Fruit fly (Drosophila melanogaster) whole organism, embryonic: ENCODE measurements around the gene Shal.

Experiments used
- Abd-B ChIP-seq: fragments of 200-800 bp; sonication (Bioruptor generic); optimal IDR thresholded peaks from 2 replicates; lab custom pipeline; 2018; ENCODE audit warnings: missing biosample characterization, mild to moderate bottlenecking, missing genetic modification characterization, moderate library complexity
- Atf-2 ChIP-seq: fragments of 200-800 bp; sonication (Bioruptor generic); optimal IDR thresholded peaks from 2 replicates; lab custom pipeline; 2016; ENCODE audit warnings: missing biosample characterization, missing genetic modification characterization
- Atf6 ChIP-seq: fragments of 200-800 bp; sonication (Bioruptor generic); IDR thresholded peaks from 2 replicates; pipeline ENCODE4 v1.3.6; 2022; ENCODE audit warnings: missing biosample characterization, missing genetic modification characterization
- BtbVII ChIP-seq: fragments of 200-800 bp; sonication (Bioruptor generic); optimal IDR thresholded peaks from 3 replicates; lab custom pipeline; 2017; ENCODE audit warnings: missing biosample characterization, mild to moderate bottlenecking, missing genetic modification characterization
- C15 ChIP-seq: fragments of 200-800 bp; sonication (Bioruptor generic); IDR thresholded peaks from 3 replicates; pipeline ENCODE4 v1.3.6; 2022; ENCODE audit warnings: missing biosample characterization, missing genetic modification characterization
- CG13424 ChIP-seq: fragments of 200-800 bp; sonication (Bioruptor generic); optimal IDR thresholded peaks from 2 replicates; lab custom pipeline; 2019; ENCODE audit warnings: missing biosample characterization, mild to moderate bottlenecking, missing genetic modification characterization, moderate library complexity
- CG15269 ChIP-seq: fragments of 200-800 bp; sonication (Bioruptor generic); optimal IDR thresholded peaks from 2 replicates; lab custom pipeline; 2018; ENCODE audit warnings: missing biosample characterization, mild to moderate bottlenecking, missing genetic modification characterization, moderate library complexity
- CG15514 ChIP-seq: fragments of 200-800 bp; sonication (Bioruptor generic); optimal IDR thresholded peaks from 3 replicates; lab custom pipeline; 2017; ENCODE audit warnings: missing biosample characterization, missing genetic modification characterization, mild to moderate bottlenecking, moderate library complexity, missing genetic modification reagents
- CG16779 ChIP-seq: fragments of 200-800 bp; sonication (Bioruptor generic); IDR thresholded peaks from 2 replicates; pipeline ENCODE4 v1.3.6; 2022; ENCODE audit warnings: missing biosample characterization, missing genetic modification characterization
- CG16863 ChIP-seq: fragments of 200-800 bp; sonication (Bioruptor generic); optimal IDR thresholded peaks from 3 replicates; lab custom pipeline; 2016; ENCODE audit warnings: missing biosample characterization, missing genetic modification characterization
- CG17186 ChIP-seq: fragments of 200-800 bp; sonication (Bioruptor generic); optimal IDR thresholded peaks from 3 replicates; lab custom pipeline; 2017; ENCODE audit warnings: missing biosample characterization, missing genetic modification reagents, missing genetic modification characterization
- CG17361 ChIP-seq: fragments of 200-800 bp; sonication (Bioruptor generic); IDR thresholded peaks from 3 replicates; pipeline ENCODE4 v1.3.6; 2022; ENCODE audit warnings: missing biosample characterization, missing genetic modification characterization
- CG17802 ChIP-seq: fragments of 200-800 bp; sonication (Bioruptor generic); optimal IDR thresholded peaks from 2 replicates; lab custom pipeline; 2018; ENCODE audit warnings: missing biosample characterization, mild to moderate bottlenecking, missing genetic modification characterization, moderate library complexity
- CG1792 ChIP-seq: fragments of 200-800 bp; sonication (Bioruptor generic); optimal IDR thresholded peaks from 2 replicates; lab custom pipeline; 2016; ENCODE audit warnings: missing biosample characterization, missing genetic modification characterization
- CG2116 ChIP-seq: fragments of 200-800 bp; sonication (Bioruptor generic); optimal IDR thresholded peaks from 3 replicates; lab custom pipeline; 2018; ENCODE audit warnings: missing biosample characterization, mild to moderate bottlenecking, missing genetic modification characterization
- CG31224 ChIP-seq: fragments of 200-800 bp; sonication (Bioruptor generic); IDR thresholded peaks from 2 replicates; pipeline ENCODE4 v1.3.6; 2022; ENCODE audit warnings: missing biosample characterization, missing genetic modification characterization
- CG32532 ChIP-seq: fragments of 200-800 bp; sonication (Bioruptor generic); IDR thresholded peaks from 2 replicates; pipeline ENCODE4 v1.3.6; 2022; ENCODE audit warnings: missing biosample characterization, missing genetic modification characterization
- CG3281 ChIP-seq: fragments of 200-800 bp; sonication (Bioruptor generic); optimal IDR thresholded peaks from 3 replicates; lab custom pipeline; 2017; ENCODE audit warnings: missing biosample characterization, mild to moderate bottlenecking, missing genetic modification characterization
- CG34422 ChIP-seq: fragments of 200-800 bp; sonication (Bioruptor generic); IDR thresholded peaks from 3 replicates; pipeline ENCODE4 v1.3.6; 2022; ENCODE audit warnings: missing biosample characterization, missing genetic modification characterization
- CG42726 ChIP-seq: fragments of 200-800 bp; sonication (Bioruptor generic); IDR thresholded peaks from 2 replicates; pipeline ENCODE4 v1.3.6; 2022; ENCODE audit warnings: missing biosample characterization, missing genetic modification characterization; ENCODE audit not compliant: partially characterized antibody
- CG4360 ChIP-seq: fragments of 200-800 bp; sonication (Bioruptor generic); IDR thresholded peaks from 2 replicates; pipeline ENCODE4 v1.3.6; 2022; ENCODE audit warnings: missing biosample characterization, missing genetic modification characterization
- CG6272 ChIP-seq: fragments of 200-800 bp; sonication (Bioruptor generic); IDR thresholded peaks from 2 replicates; pipeline ENCODE4 v1.3.6; 2022; ENCODE audit warnings: missing biosample characterization, missing genetic modification characterization
- CG7357 ChIP-seq: fragments of 200-800 bp; sonication (Bioruptor generic); IDR thresholded peaks from 3 replicates; pipeline ENCODE4 v1.3.6; 2022; ENCODE audit warnings: missing biosample characterization, missing genetic modification characterization
- CG8290 ChIP-seq, 3 experiments: fragments of 200-800 bp; sonication (Bioruptor generic); optimal IDR thresholded peaks; 2 replicates each; lab custom pipeline; 2016 to 2019; ENCODE audit warnings: missing biosample characterization in 3 of 3, missing genetic modification characterization in 3 of 3, mild to moderate bottlenecking in 2 of 3, moderate library complexity in 1 of 3
- CG8359 ChIP-seq: fragments of 200-800 bp; sonication (Bioruptor generic); optimal IDR thresholded peaks from 2 replicates; lab custom pipeline; 2017; ENCODE audit warnings: missing biosample characterization, mild to moderate bottlenecking, missing genetic modification characterization, borderline replicate concordance
- CG9797 ChIP-seq: fragments of 200-800 bp; sonication (Bioruptor generic); optimal IDR thresholded peaks from 3 replicates; lab custom pipeline; 2018; ENCODE audit warnings: missing biosample characterization, mild to moderate bottlenecking, missing genetic modification characterization
- CoRest ChIP-seq: fragments of 200-800 bp; sonication (Bioruptor generic); optimal IDR thresholded peaks from 3 replicates; lab custom pipeline; 2018; ENCODE audit warnings: missing biosample characterization, mild to moderate bottlenecking, missing genetic modification characterization, moderate library complexity
- Ets97D ChIP-seq: fragments of 200-800 bp; sonication (Bioruptor generic); optimal IDR thresholded peaks from 3 replicates; lab custom pipeline; 2016; ENCODE audit warnings: missing biosample characterization, missing genetic modification characterization
- Gug ChIP-seq: fragments of 200-800 bp; sonication (Bioruptor generic); IDR thresholded peaks from 4 replicates; pipeline ENCODE4 v1.3.6; 2022; ENCODE audit warnings: missing biosample characterization, missing genetic modification characterization
- H2.0 ChIP-seq: fragments of 200-800 bp; sonication (Bioruptor generic); IDR thresholded peaks from 2 replicates; pipeline ENCODE4 v1.3.6; 2022; ENCODE audit warnings: missing biosample characterization, missing genetic modification characterization
- HmgD ChIP-seq: fragments of 200-800 bp; sonication (Bioruptor generic); optimal IDR thresholded peaks from 3 replicates; lab custom pipeline; 2016; ENCODE audit warnings: missing biosample characterization, missing genetic modification characterization
- MTF-1 ChIP-seq: fragments of 200-800 bp; sonication (Bioruptor generic); optimal IDR thresholded peaks from 2 replicates; lab custom pipeline; 2018; ENCODE audit warnings: missing biosample characterization, mild to moderate bottlenecking, missing genetic modification characterization, borderline replicate concordance
- Mad ChIP-seq: fragments of 200-800 bp; sonication (Bioruptor generic); optimal IDR thresholded peaks from 2 replicates; lab custom pipeline; 2016; ENCODE audit warnings: missing biosample characterization, missing genetic modification characterization
- Opbp ChIP-seq: fragments of 200-800 bp; sonication (Bioruptor generic); IDR thresholded peaks from 3 replicates; pipeline ENCODE4 v1.3.6; 2022; ENCODE audit warnings: missing biosample characterization, missing genetic modification characterization; ENCODE audit not compliant: partially characterized antibody
- Scr ChIP-seq: fragments of 200-800 bp; sonication (Bioruptor generic); IDR thresholded peaks from 2 replicates; pipeline ENCODE4 v1.3.6; 2022; ENCODE audit warnings: missing biosample characterization, missing genetic modification characterization; ENCODE audit not compliant: partially characterized antibody
- Ssrp ChIP-seq: fragments of 200-800 bp; sonication (Bioruptor generic); optimal IDR thresholded peaks from 2 replicates; lab custom pipeline; 2018; ENCODE audit warnings: missing biosample characterization, mild to moderate bottlenecking, missing genetic modification characterization, moderate library complexity
- ab ChIP-seq: fragments of 200-800 bp; sonication (Bioruptor generic); optimal IDR thresholded peaks from 2 replicates; lab custom pipeline; 2016; ENCODE audit warnings: missing biosample characterization, missing genetic modification characterization
- bsh ChIP-seq, 2 experiments: fragments of 200-800 bp; sonication (Bioruptor generic); optimal IDR thresholded peaks; 2 replicates each; lab custom pipeline; 2017 to 2018; ENCODE audit warnings: mild to moderate bottlenecking in 2 of 2, missing biosample characterization in 2 of 2, missing genetic modification characterization in 2 of 2, moderate library complexity in 1 of 2
- eve ChIP-seq, 2 experiments: fragments of >200 bp; optimal IDR thresholded peaks; 2 replicates each; lab custom pipeline; 2017; ENCODE audit warnings: missing biosample characterization in 2 of 2, missing genetic modification characterization in 2 of 2
- ewg ChIP-seq: fragments of 200-800 bp; sonication (Bioruptor generic); optimal IDR thresholded peaks from 3 replicates; lab custom pipeline; 2017; ENCODE audit warnings: mild to moderate bottlenecking, missing biosample characterization, missing genetic modification reagents, missing genetic modification characterization
- grn ChIP-seq: fragments of 200-800 bp; sonication (Bioruptor generic); optimal IDR thresholded peaks from 3 replicates; lab custom pipeline; 2017; ENCODE audit warnings: missing biosample characterization, missing genetic modification characterization
- odd ChIP-seq: fragments of 200-800 bp; sonication (Bioruptor generic); optimal IDR thresholded peaks from 2 replicates; lab custom pipeline; 2017; ENCODE audit warnings: missing biosample characterization, mild to moderate bottlenecking, missing genetic modification characterization
- rib ChIP-seq: fragments of 200-800 bp; sonication (Bioruptor generic); IDR thresholded peaks from 2 replicates; pipeline ENCODE4 v1.3.6; 2022; ENCODE audit warnings: missing biosample characterization, missing genetic modification characterization
- schlank ChIP-seq: fragments of 200-800 bp; sonication (Bioruptor generic); optimal IDR thresholded peaks from 2 replicates; lab custom pipeline; 2018; ENCODE audit warnings: missing biosample characterization, mild to moderate bottlenecking, missing genetic modification characterization
- seq ChIP-seq: fragments of 200-800 bp; sonication (Bioruptor generic); IDR thresholded peaks from 2 replicates; pipeline ENCODE4 v1.3.6; 2022; ENCODE audit warnings: missing biosample characterization, missing genetic modification characterization
- tna ChIP-seq: fragments of 200-800 bp; sonication (Bioruptor generic); IDR thresholded peaks from 2 replicates; pipeline ENCODE4 v1.3.6; 2022; ENCODE audit warnings: missing biosample characterization, missing genetic modification characterization; ENCODE audit not compliant: partially characterized antibody
- tx ChIP-seq: fragments of 200-800 bp; sonication (Bioruptor generic); optimal IDR thresholded peaks from 2 replicates; lab custom pipeline; 2016; ENCODE audit warnings: missing biosample characterization, missing genetic modification characterization
- wor ChIP-seq: fragments of 200-800 bp; sonication (Bioruptor generic); IDR thresholded peaks from 2 replicates; pipeline ENCODE4 v1.3.6; 2022; ENCODE audit warnings: missing biosample characterization, missing genetic modification characterization
- zen2 ChIP-seq: fragments of 200-800 bp; sonication (Bioruptor generic); IDR thresholded peaks from 3 replicates; pipeline ENCODE4 v1.3.6; 2022; ENCODE audit warnings: missing biosample characterization, missing genetic modification characterization; ENCODE audit not compliant: partially characterized antibody

The Shal gene

DNA sequence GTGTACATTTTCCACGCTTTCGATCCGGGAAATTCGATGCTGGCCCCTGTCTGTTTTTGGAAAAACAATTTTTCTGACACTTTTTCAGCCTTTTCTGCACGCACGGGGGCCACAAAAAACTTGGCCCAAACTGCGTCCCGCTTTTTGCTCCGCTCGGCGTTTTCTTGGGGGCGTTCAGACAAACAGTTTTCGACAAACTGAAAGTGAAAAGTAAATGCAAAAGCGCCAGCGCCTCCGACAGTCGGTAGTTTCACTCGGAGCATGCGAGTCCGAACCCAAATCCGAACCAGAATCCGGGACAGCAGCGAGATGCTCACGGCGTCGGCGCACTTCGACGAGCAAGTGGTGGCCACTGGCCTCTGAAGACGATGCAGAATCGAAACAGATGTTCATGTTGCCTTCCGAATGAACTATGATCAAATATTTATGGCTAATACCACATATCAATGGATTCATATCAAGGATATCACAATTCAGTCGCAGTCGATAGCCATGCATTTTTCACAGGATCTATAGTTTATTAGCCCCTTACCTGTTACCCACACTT, at the start of gene Shal:
Gene Shal (minus strand): TSS at position 200 of the 547 bp plus-strand sequence.
- no peak for TF ChIP-seq CG6272 (GFP tag; lab: Robert Waterston, UW)
- no peak for TF ChIP-seq schlank
- no peak for TF ChIP-seq Ets97D (GFP tag; lab: Kevin White, UChicago)
- no peak for TF ChIP-seq Atf-2 (GFP tag; lab: Kevin White, UChicago)
- TF ChIP-seq zen2, result no peak
- TF ChIP-seq Atf6, result no peak
- TF ChIP-seq tx, result no peak
- TF ChIP-seq CG17361, result no peak
- peak; percentile 93 for TF ChIP-seq CG15514 (GFP tag; lab: Kevin White, UChicago)
- 0 out of 3 replicates have a peak, but pooled peaks have one; percentile 19 for TF ChIP-seq C15 (GFP tag; lab: Robert Waterston, UW)
- TF ChIP-seq CG15269, result no peak
- no peak for TF ChIP-seq CG34422 (GFP tag; lab: Robert Waterston, UW)
- no peak for TF ChIP-seq HmgD (GFP tag; lab: Kevin White, UChicago)
- 0 out of 2 replicates have a peak, but pooled peaks have one; percentile 28 for TF ChIP-seq CG32532
- no peak for TF ChIP-seq CG8290 (GFP tag; optimal IDR thresholded peaks at IDR 0.05; lab: Kevin White, UChicago)
- TF ChIP-seq CG8290 (tag; optimal IDR thresholded peaks at IDR 0.05; lab: Kevin White, UChicago), result no peak
- TF ChIP-seq Mad (GFP tag; lab: Kevin White, UChicago), result no peak
- 0 out of 2 replicates have a peak, but pooled peaks have one; percentile 6 for TF ChIP-seq seq (GFP tag; lab: Robert Waterston, UW)
- no peak for TF ChIP-seq bsh (GFP tag; optimal IDR thresholded peaks at IDR 0.05; lab: Kevin White, UChicago)
- TF ChIP-seq CG9797, result no peak
- TF ChIP-seq Abd-B (GFP tag; lab: Kevin White, UChicago), result no peak
- no peak for TF ChIP-seq CG8359
- TF ChIP-seq tna (GFP tag; lab: Robert Waterston, UW), result 0 out of 2 replicates have a peak, but pooled peaks have one; percentile 8
- TF ChIP-seq eve (GFP tag; optimal IDR thresholded peaks at IDR 0.05; lab: Kevin White, UChicago), result no peak
- no peak for TF ChIP-seq grn
- no peak for TF ChIP-seq CG2116 (GFP tag; lab: Kevin White, UChicago)
- TF ChIP-seq wor (GFP tag; lab: Robert Waterston, UW), result no peak
- TF ChIP-seq ewg (GFP tag; lab: Kevin White, UChicago), result peak; percentile 86
- no peak for TF ChIP-seq MTF-1 (GFP tag; lab: Kevin White, UChicago)
- TF ChIP-seq rib (GFP tag; lab: Robert Waterston, UW), result no peak
- no peak for TF ChIP-seq CG16863 (GFP tag; lab: Kevin White, UChicago)
- TF ChIP-seq CG3281, result no peak
- no peak for TF ChIP-seq CG42726
- TF ChIP-seq Opbp (GFP tag; lab: Robert Waterston, UW), result 0 out of 3 replicates have a peak, but pooled peaks have one; percentile 20
- TF ChIP-seq Gug (GFP tag; lab: Robert Waterston, UW), result no peak
- TF ChIP-seq CG1792 (GFP tag; lab: Kevin White, UChicago), result no peak
- TF ChIP-seq Scr (GFP tag; lab: Robert Waterston, UW), result no peak
- peak; percentile 49 for TF ChIP-seq CG17802 (tag; lab: Kevin White, UChicago)
- TF ChIP-seq CoRest, result no peak
- no peak for TF ChIP-seq Ssrp (tag; lab: Kevin White, UChicago)
- no peak for TF ChIP-seq CG31224 (GFP tag; lab: Robert Waterston, UW)
- TF ChIP-seq H2.0 (GFP tag; lab: Robert Waterston, UW), result no peak
- TF ChIP-seq CG16779 (GFP tag; lab: Robert Waterston, UW), result peak; percentile 26; the same call in 1 of the 2 replicates
- TF ChIP-seq ab (GFP tag; lab: Kevin White, UChicago), result no peak
- no peak for TF ChIP-seq BtbVII (GFP tag; lab: Kevin White, UChicago)
- TF ChIP-seq CG7357 (GFP tag; lab: Robert Waterston, UW), result no peak
- TF ChIP-seq CG4360 (GFP tag; lab: Robert Waterston, UW), result no peak
- TF ChIP-seq odd (GFP tag; lab: Kevin White, UChicago), result no peak
- no peak for TF ChIP-seq CG13424 (tag; lab: Kevin White, UChicago)
- no peak for TF ChIP-seq CG17186 (GFP tag; lab: Kevin White, UChicago)
